Fruit fly (Drosophila melanogaster) whole organism, wandering third instar larva: ENCODE measurements around the gene Surf1.

Source experiments
- Abd-B ChIP-seq: fragments of >200 bp; optimal IDR thresholded peaks from 2 replicates; lab custom pipeline; 2017; ENCODE audit warnings: missing biosample characterization, missing genetic modification characterization
- Hr83 ChIP-seq: fragments of 200-300 bp; sonication (Bioruptor generic); optimal IDR thresholded peaks from 2 replicates; lab custom pipeline; 2016; ENCODE audit warnings: missing biosample characterization, mild to moderate bottlenecking, missing genetic modification characterization, moderate library complexity; ENCODE audit not compliant: poor library complexity, severe bottlenecking
- Myc ChIP-seq: fragments of >200 bp; optimal IDR thresholded peaks from 2 replicates; lab custom pipeline; 2017
- N ChIP-seq: fragments of >200 bp; optimal IDR thresholded peaks from 2 replicates; lab custom pipeline; 2018; ENCODE audit warnings: missing biosample characterization, missing external identifiers, missing genetic modification characterization
- Sp1 ChIP-seq: fragments of 200-800 bp; sonication (Bioruptor generic); optimal IDR thresholded peaks from 3 replicates; lab custom pipeline; 2019; ENCODE audit warnings: missing biosample characterization, mild to moderate bottlenecking, missing genetic modification characterization, moderate library complexity
- Vsx2 ChIP-seq: fragments of 200-300, 225-300 bp; sonication (Bioruptor generic); optimal IDR thresholded peaks from 2 replicates; lab custom pipeline; 2018; ENCODE audit warnings: missing biosample characterization, missing genetic modification characterization; ENCODE audit not compliant: partially characterized antibody
- brk ChIP-seq: fragments of 200-800 bp; sonication (Bioruptor generic); optimal IDR thresholded peaks from 2 replicates; lab custom pipeline; 2016; ENCODE audit warnings: missing biosample characterization, mild to moderate bottlenecking, missing genetic modification characterization
- foxo ChIP-seq, 2 experiments: fragments of 200-800 bp; sonication (Bioruptor generic); optimal IDR thresholded peaks; 2 replicates in 1 of 2; 3 replicates in 1 of 2; lab custom pipeline; 2016 to 2017; ENCODE audit warnings: missing biosample characterization in 2 of 2, missing genetic modification characterization in 2 of 2
- fru ChIP-seq: fragments of 200-800 bp; sonication (Bioruptor generic); optimal IDR thresholded peaks from 3 replicates; lab custom pipeline; 2016; ENCODE audit warnings: missing biosample characterization, mild to moderate bottlenecking, missing genetic modification characterization
- h ChIP-seq: fragments of 200-800 bp; sonication (Bioruptor generic); optimal IDR thresholded peaks from 3 replicates; lab custom pipeline; 2016; ENCODE audit warnings: missing biosample characterization, mild to moderate bottlenecking, missing genetic modification characterization
- lola ChIP-seq: fragments of >200 bp; optimal IDR thresholded peaks from 2 replicates; lab custom pipeline; 2017; ENCODE audit warnings: missing biosample characterization, missing genetic modification characterization
- pan ChIP-seq: fragments of >200 bp; optimal IDR thresholded peaks from 2 replicates; lab custom pipeline; 2017
- psq ChIP-seq: fragments of 200-800 bp; sonication (Bioruptor generic); optimal IDR thresholded peaks from 3 replicates; lab custom pipeline; 2017; ENCODE audit warnings: missing biosample characterization, mild to moderate bottlenecking, missing genetic modification characterization, moderate library complexity
- woc ChIP-seq: sonication (Bioruptor generic); optimal IDR thresholded peaks from 2 replicates; lab custom pipeline; 2016; ENCODE audit warnings: missing biosample characterization, mild to moderate bottlenecking, missing genetic modification characterization

DNA sequence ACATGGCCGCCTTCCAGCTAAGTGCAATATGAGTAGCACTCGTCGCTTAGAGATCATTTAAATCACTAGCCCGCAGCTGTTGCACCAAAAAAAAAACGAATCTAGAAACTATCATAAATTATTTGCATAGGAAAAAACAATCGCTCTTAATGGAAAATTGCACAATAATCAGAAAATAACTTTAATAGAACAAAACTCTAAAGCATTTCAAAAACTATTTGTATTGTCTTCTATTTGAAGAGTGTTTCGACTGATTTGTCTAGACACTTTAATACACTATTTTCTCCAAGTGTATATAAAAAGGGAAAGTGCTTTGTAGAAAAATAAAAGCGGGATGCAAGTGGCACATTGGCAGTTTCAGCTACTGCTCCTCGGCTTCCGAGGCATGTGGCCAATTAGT, 48.3 kb downstream of the Surf1 start:
- no peak for TF ChIP-seq pan (lab: Kevin White, UChicago)
- TF ChIP-seq N (GFP tag; lab: Kevin White, UChicago): no peak
- no peak for TF ChIP-seq psq (GFP tag; lab: Kevin White, UChicago)
- no peak for TF ChIP-seq brk
- no peak for TF ChIP-seq lola (GFP tag; lab: Kevin White, UChicago)
- TF ChIP-seq woc (GFP tag; lab: Kevin White, UChicago): no peak
- no peak for TF ChIP-seq Myc
- TF ChIP-seq fru (GFP tag; lab: Kevin White, UChicago): no peak
- no peak for TF ChIP-seq Abd-B (GFP tag; lab: Kevin White, UChicago)
- TF ChIP-seq foxo (GFP tag; optimal IDR thresholded peaks at IDR 0.05; lab: Kevin White, UChicago): no peak
- no peak for TF ChIP-seq Sp1 (GFP tag; lab: Kevin White, UChicago)
- TF ChIP-seq Vsx2 (GFP tag; lab: Kevin White, UChicago): no peak
- no peak for TF ChIP-seq Hr83 (GFP tag; lab: Kevin White, UChicago)
- no peak for TF ChIP-seq h (GFP tag; lab: Kevin White, UChicago)
